Fruit fly (Drosophila melanogaster) Kc167 (cell line): ENCODE data around the gene CG9095.

Experiments
- Myc ChIP-seq: fragments of >200 bp; optimal IDR thresholded peaks from 2 replicates; lab custom pipeline; 2017; ENCODE audit warnings: missing external identifiers
- Sin3A ChIP-seq: fragments of >200 bp; optimal IDR thresholded peaks from 2 replicates; lab custom pipeline; 2018; ENCODE audit warnings: missing external identifiers
- h ChIP-seq: fragments of >200 bp; optimal IDR thresholded peaks from 3 replicates; lab custom pipeline; 2018; ENCODE audit warnings: missing external identifiers
- insv ChIP-seq: fragments of >200 bp; optimal IDR thresholded peaks from 3 replicates; lab custom pipeline; 2018; ENCODE audit warnings: missing external identifiers
- psq ChIP-seq: fragments of >200 bp; optimal IDR thresholded peaks from 2 replicates; lab custom pipeline; 2017; ENCODE audit warnings: missing external identifiers
- ttk ChIP-seq: sonication (Bioruptor generic); optimal IDR thresholded peaks from 2 replicates; lab custom pipeline; 2017; ENCODE audit warnings: missing external identifiers

Gene CG9095

DNA sequence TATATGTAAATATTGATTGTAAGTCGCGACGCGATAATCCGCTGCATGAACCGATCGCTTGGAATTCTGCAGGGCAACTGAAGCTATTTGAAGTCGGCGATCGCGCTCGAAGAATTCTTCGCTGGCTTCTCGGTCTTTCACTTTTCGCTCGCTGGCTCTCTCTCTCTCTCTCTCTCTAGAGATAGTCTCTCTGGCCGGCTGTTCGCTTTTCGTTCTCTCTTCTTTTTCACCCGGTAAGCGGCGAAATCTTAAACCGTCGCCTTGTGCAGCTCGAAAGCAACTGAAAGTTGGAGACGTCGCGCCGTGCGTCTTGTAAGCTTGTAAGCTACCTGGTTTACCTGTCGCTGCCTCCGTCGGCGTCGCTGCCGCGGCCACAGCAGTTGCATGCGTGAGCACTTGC is at the start of gene CG9095:
Gene CG9095, minus strand, starts transcription at position 285 of the 400 bp plus-strand sequence.
- no peak for TF ChIP-seq h (lab: Kevin White, UChicago)
- TF ChIP-seq Sin3A (lab: Kevin White, UChicago), result no peak
- no peak for TF ChIP-seq psq (lab: Kevin White, UChicago)
- no peak for TF ChIP-seq Myc
- TF ChIP-seq ttk (lab: Kevin White, UChicago), result no peak
- no peak for TF ChIP-seq insv (lab: Kevin White, UChicago)

DNA sequence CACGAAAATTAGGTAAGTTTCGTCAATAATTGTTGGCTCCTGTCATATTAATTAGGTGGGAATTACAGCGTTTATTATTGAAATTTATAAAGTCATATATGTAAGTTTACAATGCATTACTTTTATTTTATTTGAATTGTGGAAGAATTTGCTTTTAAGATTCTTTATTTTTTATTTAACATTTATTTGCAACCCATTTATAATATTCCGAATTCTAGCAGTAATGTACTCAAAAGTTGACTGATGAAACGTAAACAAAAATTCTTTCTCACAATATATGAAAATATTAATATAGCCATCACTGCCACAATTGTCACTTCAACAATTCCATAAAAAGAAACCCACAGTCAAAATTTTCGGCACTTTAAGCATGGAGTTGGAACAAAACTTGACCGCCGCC is 47.1 kb upstream of the CG9095 start, which contains the start of gene CG5662:
Gene CG5662, plus strand, starts transcription at position 301 of the 400 bp plus-strand sequence.
- no peak for TF ChIP-seq psq (lab: Kevin White, UChicago)
- no peak for TF ChIP-seq insv (lab: Kevin White, UChicago)
- TF ChIP-seq Myc, result no peak
- no peak for TF ChIP-seq Sin3A (lab: Kevin White, UChicago)
- TF ChIP-seq ttk (lab: Kevin White, UChicago), result no peak
- no peak for TF ChIP-seq h (lab: Kevin White, UChicago)

DNA sequence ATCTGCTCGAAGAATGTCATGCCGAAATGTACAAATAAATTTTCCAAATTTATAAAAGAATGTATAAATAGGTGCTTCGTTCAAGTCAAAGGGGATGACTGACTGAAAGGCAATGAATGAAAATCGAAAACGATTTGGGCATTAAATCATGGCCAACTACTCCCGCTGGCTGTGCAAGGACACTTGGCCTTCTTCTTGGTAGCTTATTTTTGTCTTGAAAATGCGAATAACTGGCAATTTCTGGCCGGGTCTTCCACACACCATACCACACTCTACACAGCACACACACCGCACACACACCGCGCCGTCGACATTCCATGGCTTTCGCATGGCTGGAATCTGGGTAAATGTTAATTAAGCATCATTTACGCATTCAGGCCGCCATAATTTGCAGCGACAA is 43.5 kb upstream of the CG9095 start, which contains the start of gene CG32588:
Gene CG32588, minus strand, starts transcription at position 101 of the 400 bp plus-strand sequence.
- no peak for TF ChIP-seq Sin3A (lab: Kevin White, UChicago)
- no peak for TF ChIP-seq Myc
- no peak for TF ChIP-seq h (lab: Kevin White, UChicago)
- no peak for TF ChIP-seq insv (lab: Kevin White, UChicago)
- no peak for TF ChIP-seq psq (lab: Kevin White, UChicago)
- no peak for TF ChIP-seq ttk (lab: Kevin White, UChicago)

DNA sequence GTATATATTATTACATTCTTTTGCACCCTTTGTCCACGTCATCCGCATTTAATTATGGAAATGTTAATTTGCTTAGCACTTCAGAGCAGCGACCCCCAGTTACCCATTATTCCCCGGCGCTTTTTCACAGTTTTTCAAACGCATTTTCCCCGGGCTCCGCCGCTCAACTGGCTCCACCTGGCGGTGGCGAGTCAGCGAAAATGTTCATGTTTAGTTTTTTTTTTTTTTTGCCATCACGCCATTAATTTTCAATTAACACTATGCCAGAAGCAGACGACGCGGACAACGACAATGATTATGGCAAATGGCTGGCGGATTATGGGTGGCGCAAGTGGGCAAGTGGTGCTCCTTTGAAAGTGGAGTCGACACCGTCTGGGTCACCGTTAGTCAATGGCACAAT is 40.6 kb upstream of the CG9095 start:
- no peak for TF ChIP-seq Sin3A (lab: Kevin White, UChicago)
- no peak for TF ChIP-seq psq (lab: Kevin White, UChicago)
- no peak for TF ChIP-seq Myc
- TF ChIP-seq ttk (lab: Kevin White, UChicago), result no peak
- TF ChIP-seq insv (lab: Kevin White, UChicago), result no peak
- TF ChIP-seq h (lab: Kevin White, UChicago), result no peak

DNA sequence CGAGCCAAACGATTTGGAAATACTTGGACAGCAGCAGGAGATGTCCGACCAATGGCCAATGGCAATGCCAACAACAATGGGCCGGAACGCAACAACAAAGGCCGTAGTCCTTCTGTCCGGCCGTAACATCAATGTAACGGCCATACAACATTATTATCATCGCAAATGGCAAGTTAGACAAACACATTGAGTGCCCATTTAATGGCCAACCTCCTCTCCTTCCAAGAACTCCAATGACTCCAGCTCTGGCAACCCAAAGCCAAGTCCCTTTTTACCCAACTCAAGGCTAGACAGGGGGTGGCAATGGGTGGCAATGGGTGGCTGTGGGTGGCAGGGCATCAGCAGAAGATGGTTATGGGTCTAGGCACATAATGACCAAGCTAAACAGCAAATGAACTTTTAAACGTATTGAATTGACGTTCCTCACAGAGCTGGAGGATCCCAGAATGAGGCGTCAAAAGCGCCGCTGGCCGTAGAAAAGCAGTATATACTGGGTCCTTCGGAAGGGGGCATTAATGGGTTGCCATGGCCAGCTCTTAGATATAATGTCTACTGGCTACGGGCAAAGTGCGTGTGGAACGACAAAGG is 36.9 kb upstream of the CG9095 start:
- no peak for TF ChIP-seq insv (lab: Kevin White, UChicago)
- no peak for TF ChIP-seq h (lab: Kevin White, UChicago)
- no peak for TF ChIP-seq Myc
- no peak for TF ChIP-seq Sin3A (lab: Kevin White, UChicago)
- no peak for TF ChIP-seq ttk (lab: Kevin White, UChicago)
- TF ChIP-seq psq (lab: Kevin White, UChicago), result no peak

DNA sequence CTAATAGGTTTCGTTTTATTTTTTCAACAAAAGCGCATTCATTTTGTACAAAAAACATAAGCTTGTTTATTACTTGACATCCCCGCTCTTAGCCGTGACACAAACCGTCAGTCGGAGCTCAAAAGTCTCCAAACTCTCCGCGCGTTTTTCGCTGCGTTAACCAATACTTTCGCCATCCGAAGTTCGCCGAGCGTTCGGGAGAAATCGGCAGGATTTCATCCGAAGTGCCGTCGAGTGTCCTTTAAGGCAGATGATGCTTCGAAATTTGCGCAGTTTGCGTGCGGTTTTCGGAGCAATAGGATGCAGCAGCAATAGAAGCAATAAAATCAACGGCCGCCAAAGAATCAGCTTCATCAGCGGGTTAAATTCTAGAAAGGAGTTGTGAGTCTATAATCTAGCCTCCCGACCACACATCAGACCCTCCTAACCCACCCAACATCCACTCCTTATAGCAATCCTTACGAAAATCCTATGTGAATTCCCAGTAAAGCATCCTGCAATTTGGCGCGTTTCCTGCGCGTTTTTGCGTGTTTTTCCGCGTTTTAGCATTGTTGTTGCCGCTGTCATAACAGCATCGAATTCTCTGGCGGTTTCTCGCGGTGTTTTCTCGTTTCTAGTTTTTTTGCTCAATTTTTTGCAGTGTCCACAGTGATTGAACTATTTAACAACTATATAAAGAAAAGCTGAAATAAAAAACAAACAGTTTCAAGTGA is 12.3 kb upstream of the CG9095 start, which contains the start of gene CG43737:
Gene CG43737, plus strand, starts transcription at position 271 of the 713 bp plus-strand sequence.
- TF ChIP-seq ttk (lab: Kevin White, UChicago) (no peak), insv (lab: Kevin White, UChicago) (no peak), Sin3A (lab: Kevin White, UChicago) (no peak), psq (lab: Kevin White, UChicago) (no peak), Myc (no peak), h (lab: Kevin White, UChicago) (no peak)

DNA sequence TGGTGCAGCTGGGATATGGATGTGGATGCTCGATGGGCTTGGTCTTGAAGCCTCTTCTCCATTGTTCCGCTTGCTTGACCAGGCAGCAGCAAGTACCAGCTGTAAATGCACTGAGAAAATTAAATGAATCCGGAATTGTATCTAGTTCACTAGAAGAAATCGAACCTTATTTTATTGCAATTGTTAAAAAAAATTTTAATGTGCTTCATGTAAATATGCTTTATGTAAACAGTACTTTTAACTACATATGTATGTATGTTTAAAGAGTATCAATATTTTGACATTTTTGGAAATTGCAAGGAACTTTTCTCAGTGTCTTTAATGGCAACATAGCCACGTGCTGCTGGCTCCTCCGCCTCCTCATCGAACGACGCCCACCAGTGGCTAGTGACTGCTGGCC is 1.9 kb upstream of the CG9095 start:
- TF ChIP-seq psq (lab: Kevin White, UChicago), result no peak
- no peak for TF ChIP-seq Myc
- TF ChIP-seq insv (lab: Kevin White, UChicago), result no peak
- no peak for TF ChIP-seq ttk (lab: Kevin White, UChicago)
- no peak for TF ChIP-seq Sin3A (lab: Kevin White, UChicago)
- TF ChIP-seq h (lab: Kevin White, UChicago), result no peak

DNA sequence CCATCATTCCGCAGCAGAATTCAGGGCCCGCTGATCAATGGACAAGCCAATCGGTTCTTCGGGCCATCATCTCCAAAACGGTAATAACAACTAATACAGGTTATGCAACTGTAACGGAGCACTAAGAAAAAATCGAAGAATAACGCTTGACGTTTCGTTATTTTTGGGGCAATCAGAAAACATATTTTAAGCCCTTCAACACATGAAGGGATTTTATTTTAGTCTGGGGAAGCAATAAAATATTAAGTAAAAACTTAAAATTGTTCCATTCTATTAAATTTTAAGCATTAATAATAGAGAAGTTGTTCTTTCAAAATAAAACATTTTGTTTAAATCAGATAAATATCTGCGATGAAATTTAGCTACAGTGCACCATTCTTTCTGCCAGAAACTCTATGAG is 370 bp upstream of the CG9095 start:
- TF ChIP-seq h (lab: Kevin White, UChicago) (no peak), insv (lab: Kevin White, UChicago) (no peak), ttk (lab: Kevin White, UChicago) (no peak), Sin3A (lab: Kevin White, UChicago) (no peak), Myc (no peak), psq (lab: Kevin White, UChicago) (no peak)

DNA sequence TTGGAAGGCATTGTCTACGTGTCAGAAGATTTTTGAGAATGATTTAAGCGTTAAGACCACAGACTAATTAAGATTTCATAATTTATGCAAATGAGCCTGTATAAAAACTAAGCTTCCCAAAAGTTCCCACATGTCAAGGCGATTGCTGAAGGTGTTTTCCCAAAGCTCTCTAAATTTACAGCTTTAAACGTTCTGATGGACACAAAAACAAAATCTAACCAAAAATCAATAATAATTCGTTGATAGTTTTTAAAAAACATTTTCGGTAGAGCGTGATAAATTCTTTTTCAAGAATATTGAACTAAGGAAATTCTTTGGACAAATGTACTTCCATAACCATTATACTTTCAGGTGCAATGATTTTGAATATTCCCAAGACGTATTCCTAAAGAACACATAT is 957 bp downstream of the CG9095 start:
- TF ChIP-seq h (lab: Kevin White, UChicago), result no peak
- TF ChIP-seq ttk (lab: Kevin White, UChicago), result no peak
- no peak for TF ChIP-seq Sin3A (lab: Kevin White, UChicago)
- TF ChIP-seq psq (lab: Kevin White, UChicago), result no peak
- no peak for TF ChIP-seq Myc
- TF ChIP-seq insv (lab: Kevin White, UChicago), result no peak

DNA sequence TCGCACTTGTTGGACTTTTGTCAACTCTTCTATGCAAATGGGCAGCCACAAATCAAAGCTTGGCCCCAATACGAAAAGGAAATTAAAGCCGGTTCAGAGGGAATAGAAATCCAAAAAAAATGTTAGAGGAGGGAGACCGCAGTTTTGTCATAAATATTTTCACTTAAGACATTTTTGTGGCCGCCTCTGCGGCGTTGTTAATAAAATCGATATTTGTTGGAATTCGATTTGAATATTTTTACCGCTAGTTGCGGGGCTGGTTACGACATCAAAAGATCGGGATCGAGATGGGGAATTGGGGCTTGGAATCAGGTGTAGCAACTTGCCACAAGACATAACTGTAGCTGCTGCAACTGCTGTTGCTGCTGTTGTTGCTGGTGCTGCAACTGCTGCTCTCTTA is 5.8 kb downstream of the CG9095 start:
- no peak for TF ChIP-seq ttk (lab: Kevin White, UChicago)
- TF ChIP-seq psq (lab: Kevin White, UChicago), result no peak
- no peak for TF ChIP-seq Myc
- no peak for TF ChIP-seq insv (lab: Kevin White, UChicago)
- TF ChIP-seq h (lab: Kevin White, UChicago), result no peak
- TF ChIP-seq Sin3A (lab: Kevin White, UChicago), result no peak

DNA sequence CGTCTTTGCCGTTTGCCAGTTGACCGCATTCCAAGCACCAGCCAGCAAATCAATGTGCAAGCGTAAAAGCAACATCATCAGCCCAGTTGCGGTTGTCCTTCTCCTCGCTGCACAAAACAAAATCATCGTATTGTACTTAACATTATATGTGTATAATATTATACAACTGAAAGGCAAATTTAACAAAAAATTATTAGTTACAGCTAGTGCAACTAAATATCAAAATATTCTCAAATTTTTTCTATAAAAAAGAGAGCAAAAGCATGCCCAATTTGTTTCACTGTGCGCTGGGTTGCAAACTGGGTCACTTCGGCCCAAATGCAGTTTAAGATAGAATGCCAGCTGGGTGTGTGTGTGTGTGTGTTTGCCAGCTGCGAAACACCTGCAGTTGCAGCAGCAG is 6.7 kb downstream of the CG9095 start:
- no peak for TF ChIP-seq Sin3A (lab: Kevin White, UChicago)
- no peak for TF ChIP-seq ttk (lab: Kevin White, UChicago)
- TF ChIP-seq h (lab: Kevin White, UChicago), result no peak
- TF ChIP-seq insv (lab: Kevin White, UChicago), result no peak
- no peak for TF ChIP-seq psq (lab: Kevin White, UChicago)
- no peak for TF ChIP-seq Myc
